Worm (Caenorhabditis elegans) whole organism, L4/young adult: ENCODE measurements around the gene Y43C5B.3.

ENCODE experiments used
- W03F9.2 ChIP-seq: fragments of 150-350 bp; optimal IDR thresholded peaks from 2 replicates; lab custom pipeline; 2014; ENCODE audit warnings: missing biosample characterization, missing genetic modification characterization
- dao-5 ChIP-seq: sonication (generic microtip); optimal IDR thresholded peaks from 2 replicates; lab custom pipeline; 2016; ENCODE audit warnings: missing genotype, missing genetic modification characterization, moderate library complexity, missing compliant biosample characterization
- him-1 ChIP-seq: sonication (generic microtip); optimal IDR thresholded peaks from 2 replicates; lab custom pipeline; 2016; ENCODE audit warnings: missing genotype, missing genetic modification reagents, missing genetic modification characterization, missing compliant biosample characterization

- TF ChIP-seq him-1 (tag; lab: Kevin White, UChicago) = no peak
- no peak for TF ChIP-seq dao-5
- TF ChIP-seq W03F9.2 (tag; lab: Kevin White, UChicago) = no peak
Measured at ce11 chrIV:10349871-10350640, at the start of gene Y43C5B.3, which contains the start of gene unc-43.
